Worm (Caenorhabditis elegans): ENCODE measurements around the gene gyf-1.

gyf-1 gene

DNA sequence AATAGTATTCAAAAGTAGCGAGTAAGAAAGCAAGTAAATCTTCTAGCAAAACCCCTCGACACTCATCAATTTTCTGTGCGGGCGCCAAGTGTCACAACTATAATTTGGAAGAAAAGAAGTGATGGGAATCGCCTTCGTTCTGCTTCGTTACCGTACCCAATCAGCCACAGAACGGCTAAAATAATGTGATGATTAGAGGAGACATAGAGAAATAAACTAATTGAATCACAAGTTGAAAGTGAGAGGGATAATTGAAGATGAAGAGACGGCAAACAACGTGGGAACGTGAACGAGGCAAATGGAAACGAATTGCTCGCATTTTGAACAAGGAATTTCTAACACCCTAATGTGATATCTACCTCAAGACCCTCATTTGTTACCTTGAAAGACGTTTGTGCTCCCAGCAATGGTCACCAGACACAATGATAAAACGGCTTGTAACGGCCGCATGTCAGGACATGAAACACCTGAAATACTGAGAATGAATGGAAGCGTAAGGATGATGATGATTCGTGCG, 41.3 kb upstream of the gyf-1 start, which contains the start of gene T19D12.6 (continued):
- peak; percentile 57 for TF ChIP-seq lin-14 (GFP tag; optimal IDR thresholded peaks at IDR 0.05)
- peak; percentile 60 for TF ChIP-seq fkh-8 (tag; optimal IDR thresholded peaks at IDR 0.05)
- no peak for TF ChIP-seq hlh-17 (GFP tag; optimal IDR thresholded peaks at IDR 0.05; ENCODE audit: borderline replicate concordance)

DNA sequence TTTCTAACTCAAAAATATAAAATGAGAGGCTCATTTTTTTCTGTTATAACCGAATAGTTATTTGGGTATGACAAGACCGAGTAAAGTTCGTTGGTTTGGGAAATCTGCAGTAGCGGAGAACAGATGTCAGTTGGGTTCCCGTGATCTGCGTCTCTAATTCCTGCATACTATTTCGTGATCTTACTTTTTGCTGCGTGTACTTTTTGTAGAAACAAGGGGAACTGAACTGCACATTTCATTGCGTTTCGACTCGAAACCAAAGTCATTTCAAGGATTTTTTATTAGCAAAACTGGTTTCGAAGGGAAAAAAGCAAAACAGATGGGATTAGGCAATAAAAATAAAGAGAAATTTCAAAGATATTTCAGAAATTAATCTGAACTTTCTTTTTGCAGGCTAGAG, 37.1 kb upstream of the gyf-1 start:
- TF ChIP-seq vab-15 (tag; optimal IDR thresholded peaks at IDR 0.05) (no peak), lir-3 (tag; optimal IDR thresholded peaks at IDR 0.05; ENCODE audit: poor library complexity) (no peak), dsc-1 (tag; optimal IDR thresholded peaks at IDR 0.05) (peak; percentile 63), egl-27 (tag; optimal IDR thresholded peaks at IDR 0.05) (no peak), ceh-82 (tag; optimal IDR thresholded peaks at IDR 0.05) (no peak), efl-1 (optimal IDR thresholded peaks at IDR 0.05) (no peak), efl-1 (GFP tag; optimal IDR thresholded peaks at IDR 0.05 in 1 of 2) (peak in 1 of 2 experiments; percentile 5), elt-2 (tag; optimal IDR thresholded peaks at IDR 0.05) (no peak), hlh-4 (tag; optimal IDR thresholded peaks at IDR 0.05) (no peak), unc-98 (GFP tag; IDR thresholded peaks at IDR 0.05) (no peak)

DNA sequence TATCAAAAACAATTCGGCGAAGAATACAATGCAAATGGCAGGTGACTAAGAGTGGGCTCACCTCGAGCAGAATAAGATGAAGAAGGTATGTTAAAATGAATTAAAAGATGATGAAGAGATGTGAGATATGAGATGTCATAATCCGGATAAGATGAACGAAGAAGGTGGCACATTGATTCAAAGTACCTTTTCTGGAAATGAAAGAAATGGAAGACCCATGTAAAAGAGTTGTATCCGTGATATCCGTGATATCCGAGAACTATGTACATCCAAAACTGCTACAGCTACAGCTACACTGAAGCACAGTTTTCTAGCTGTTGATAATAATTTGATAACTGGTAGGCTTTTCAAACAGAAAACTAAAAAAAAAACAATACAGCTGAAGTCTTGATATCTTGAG, 35.0 kb upstream of the gyf-1 start, which contains the start of gene oig-8:
Gene oig-8, minus strand, starts transcription at position 101 of the 400 bp plus-strand sequence.
- TF ChIP-seq mef-2 (tag; optimal IDR thresholded peaks at IDR 0.05) (no peak), sup-37 (GFP tag; optimal IDR thresholded peaks at IDR 0.05) (no peak), nhr-28 (tag; optimal IDR thresholded peaks at IDR 0.05) (no peak), nhr-19 (GFP tag; conservative IDR thresholded peaks at IDR 0.05) (no peak)

DNA sequence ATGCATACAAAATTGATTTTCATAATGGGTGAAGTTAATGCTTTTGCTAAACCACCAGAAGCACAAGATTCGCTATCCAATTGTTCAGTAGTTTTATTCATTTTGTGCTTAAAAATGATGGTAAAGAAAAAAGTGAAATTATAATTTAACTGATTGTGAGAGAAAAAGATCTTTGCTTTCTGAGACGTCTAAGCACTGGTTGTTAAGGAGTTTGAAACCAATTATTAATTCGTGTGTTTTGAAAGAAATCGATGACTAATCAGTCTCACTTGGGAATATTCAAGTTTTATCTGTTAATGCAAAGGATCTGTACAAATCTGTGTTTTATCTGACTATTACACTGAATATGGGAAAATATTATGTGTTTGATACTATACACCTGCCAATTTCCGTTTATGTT, 32.3 kb upstream of the gyf-1 start, which contains the start of gene sra-26:
Gene sra-26, minus strand, starts transcription at position 101 of the 400 bp plus-strand sequence.
- TF ChIP-seq snu-23 (GFP tag; optimal IDR thresholded peaks at IDR 0.05), result no peak
- TF ChIP-seq mdl-1 (tag; optimal IDR thresholded peaks at IDR 0.05), result no peak
- TF ChIP-seq swsn-7 (tag; optimal IDR thresholded peaks at IDR 0.05), result no peak
- no peak for TF ChIP-seq F16B12.6 (tag; optimal IDR thresholded peaks at IDR 0.05)
- TF ChIP-seq elt-2 (tag; optimal IDR thresholded peaks at IDR 0.05), result no peak
- no peak for TF ChIP-seq jun-1 (tag; optimal IDR thresholded peaks at IDR 0.05)
- TF ChIP-seq tbx-2 (tag; optimal IDR thresholded peaks at IDR 0.05), result no peak
- TF ChIP-seq zag-1 (tag; optimal IDR thresholded peaks at IDR 0.05), result no peak
- TF ChIP-seq ceh-90 (tag; optimal IDR thresholded peaks at IDR 0.05), result no peak
- TF ChIP-seq ceh-63 (GFP tag; optimal IDR thresholded peaks at IDR 0.05), result no peak

DNA sequence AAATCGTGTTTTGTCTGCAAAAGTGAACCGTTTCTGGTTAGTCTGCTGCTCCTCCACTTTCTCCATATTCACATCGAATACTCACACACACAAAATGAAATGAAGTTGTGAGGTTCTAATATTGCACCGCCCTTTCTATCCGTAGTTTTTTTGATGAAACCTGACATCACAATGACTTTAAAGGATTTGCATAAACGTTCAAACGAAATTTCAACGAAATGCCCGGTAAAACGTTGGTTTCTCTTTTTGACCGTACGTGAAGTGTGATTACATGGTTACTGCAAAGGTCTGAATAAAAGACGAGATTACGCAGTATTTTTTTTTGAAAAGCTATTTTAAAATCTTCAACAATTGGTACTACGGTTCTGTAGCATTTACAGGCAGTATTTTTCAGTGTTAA, 29.8 kb upstream of the gyf-1 start, which contains the start of gene T19D12.9:
Gene T19D12.9, minus strand, starts transcription at position 101 of the 400 bp plus-strand sequence.
- TF ChIP-seq efl-1 (optimal IDR thresholded peaks at IDR 0.05) (no peak), efl-1 (GFP tag; optimal IDR thresholded peaks at IDR 0.05 in 1 of 2) (peak in 1 of 2 experiments; percentile 10), mef-2 (tag; optimal IDR thresholded peaks at IDR 0.05) (no peak), xbp-1 (tag; optimal IDR thresholded peaks at IDR 0.05) (no peak), lin-15B (tag; optimal IDR thresholded peaks at IDR 0.05) (no peak), nhr-11 (tag; optimal IDR thresholded peaks at IDR 0.05) (no peak), rnt-1 (tag; optimal IDR thresholded peaks at IDR 0.05) (no peak), unc-98 (GFP tag; IDR thresholded peaks at IDR 0.05) (no peak)

DNA sequence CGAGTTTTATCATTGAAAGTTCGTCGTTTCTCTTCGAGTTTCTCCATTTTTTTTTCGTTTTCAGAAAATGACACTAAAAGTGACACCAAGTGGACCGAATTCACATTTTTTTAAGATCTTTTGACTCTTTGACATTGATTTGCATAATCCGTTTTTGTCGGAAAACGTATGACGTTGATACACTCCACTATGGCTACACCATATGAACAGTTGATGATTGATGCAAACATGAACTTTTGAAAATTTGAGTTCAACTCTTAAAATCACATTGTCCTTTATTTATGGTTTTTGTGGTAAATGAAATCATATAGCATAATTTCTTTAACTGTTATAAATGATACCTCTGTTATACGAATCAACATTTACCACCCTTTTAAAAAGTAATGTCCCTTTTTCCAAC, 25.3 kb upstream of the gyf-1 start, which contains the start of gene T19D12.10:
Gene T19D12.10, minus strand, starts transcription at position 101 of the 400 bp plus-strand sequence.
- TF ChIP-seq fkh-8 (tag; optimal IDR thresholded peaks at IDR 0.05), result no peak
- TF ChIP-seq nhr-77 (tag; optimal IDR thresholded peaks at IDR 0.05), result no peak
- no peak for TF ChIP-seq sox-4 (tag; optimal IDR thresholded peaks at IDR 0.05)
- TF ChIP-seq elt-2 (tag; optimal IDR thresholded peaks at IDR 0.05), result no peak
- no peak for TF ChIP-seq lin-39 (tag; optimal IDR thresholded peaks at IDR 0.05)
- TF ChIP-seq mdl-1 (tag; optimal IDR thresholded peaks at IDR 0.05), result no peak
- TF ChIP-seq xbp-1 (tag; optimal IDR thresholded peaks at IDR 0.05), result no peak
- TF ChIP-seq lin-13 (GFP tag; optimal IDR thresholded peaks at IDR 0.05), result no peak
- TF ChIP-seq pag-3 (tag; optimal IDR thresholded peaks at IDR 0.05; ENCODE audit: borderline replicate concordance, insufficient read depth), result no peak
- no peak for TF ChIP-seq ceh-63 (GFP tag; optimal IDR thresholded peaks at IDR 0.05)

All from whole organism, L1 larva.